Worm (Caenorhabditis elegans): Measurements from ENCODE around the gene gpa-5.

The gpa-5 gene

DNA sequence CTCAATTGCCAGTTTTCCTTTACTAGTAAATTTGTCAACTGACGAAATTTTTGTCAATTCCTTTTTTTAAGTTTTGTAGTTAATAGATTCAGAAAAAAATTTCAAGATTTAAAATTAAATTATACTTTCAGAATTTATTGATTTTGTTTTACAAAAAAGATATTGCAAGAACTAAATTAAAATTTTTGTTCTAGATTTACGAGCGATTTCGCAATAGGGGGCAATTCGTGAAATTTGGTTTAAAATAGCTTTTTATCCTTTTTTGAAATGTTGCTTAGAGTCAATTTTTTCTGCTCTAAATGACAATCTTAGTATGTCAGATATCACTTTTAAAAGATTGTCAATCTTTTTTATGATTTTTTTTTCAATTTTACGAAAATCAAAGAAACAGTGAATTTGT is 35.4 kb downstream of the gpa-5 start:
- TF ChIP-seq flt-1 (GFP tag; IDR thresholded peaks at IDR 0.05), result no peak
- no peak for TF ChIP-seq hmg-4 (GFP tag; optimal IDR thresholded peaks at IDR 0.05)
- TF ChIP-seq hnd-1 (tag; optimal IDR thresholded peaks at IDR 0.05), result no peak
- TF ChIP-seq hmbx-1 (tag; optimal IDR thresholded peaks at IDR 0.05), result no peak
- no peak for TF ChIP-seq ceh-13 (GFP tag; optimal IDR thresholded peaks at IDR 0.05)
- TF ChIP-seq ama-1 (optimal IDR thresholded peaks at IDR 0.05), result no peak
- no peak for TF ChIP-seq B0310.2 (tag; optimal IDR thresholded peaks at IDR 0.05)
- TF ChIP-seq F13C5.2 (tag; optimal IDR thresholded peaks at IDR 0.05), result no peak
- no peak for TF ChIP-seq tbx-11 (GFP tag; IDR thresholded peaks at IDR 0.05)
- no peak for TF ChIP-seq aly-1 (tag; optimal IDR thresholded peaks at IDR 0.05)
- no peak for TF ChIP-seq pes-1 (GFP tag; IDR thresholded peaks at IDR 0.05)
- TF ChIP-seq ets-7 (tag; optimal IDR thresholded peaks at IDR 0.05), result no peak
- TF ChIP-seq ceh-36 (tag; optimal IDR thresholded peaks at IDR 0.05), result no peak
- TF ChIP-seq scrt-1 (GFP tag; IDR thresholded peaks at IDR 0.05), result no peak
- no peak for TF ChIP-seq sea-1 (GFP tag; conservative IDR thresholded peaks at IDR 0.05)
- no peak for TF ChIP-seq tbx-37 (GFP tag; conservative IDR thresholded peaks at IDR 0.05)
- no peak for TF ChIP-seq tra-4 (tag; optimal IDR thresholded peaks at IDR 0.05)

DNA sequence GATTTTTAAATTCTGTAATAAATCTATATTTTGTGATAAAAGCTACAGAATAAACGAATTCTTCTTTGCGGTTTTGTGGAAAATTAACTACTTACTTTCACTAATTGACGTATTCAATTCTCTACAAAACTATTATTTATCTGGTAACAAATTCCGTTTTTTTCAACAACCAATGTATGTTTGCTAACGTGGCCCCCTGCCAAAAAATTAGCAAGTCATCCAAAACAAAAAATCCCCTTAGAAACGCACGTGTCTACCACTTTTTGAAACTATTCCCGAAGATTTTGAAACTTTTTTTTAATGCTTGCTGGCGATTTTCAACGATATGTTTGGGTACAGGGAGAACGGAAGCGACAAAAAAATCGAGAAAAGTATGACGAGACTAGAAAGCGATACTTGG is 35.9 kb downstream of the gpa-5 start, which contains the start of gene F49H12.2:
Gene F49H12.2 (plus strand): TSS at position 301 of the 400 bp plus-strand sequence.
- TF ChIP-seq ceh-13 (GFP tag; optimal IDR thresholded peaks at IDR 0.05) (no peak), sea-1 (GFP tag; conservative IDR thresholded peaks at IDR 0.05) (no peak), ceh-36 (tag; optimal IDR thresholded peaks at IDR 0.05) (no peak), hmg-4 (GFP tag; optimal IDR thresholded peaks at IDR 0.05) (no peak), aly-1 (tag; optimal IDR thresholded peaks at IDR 0.05) (no peak), scrt-1 (GFP tag; IDR thresholded peaks at IDR 0.05) (no peak), hnd-1 (tag; optimal IDR thresholded peaks at IDR 0.05) (no peak)

DNA sequence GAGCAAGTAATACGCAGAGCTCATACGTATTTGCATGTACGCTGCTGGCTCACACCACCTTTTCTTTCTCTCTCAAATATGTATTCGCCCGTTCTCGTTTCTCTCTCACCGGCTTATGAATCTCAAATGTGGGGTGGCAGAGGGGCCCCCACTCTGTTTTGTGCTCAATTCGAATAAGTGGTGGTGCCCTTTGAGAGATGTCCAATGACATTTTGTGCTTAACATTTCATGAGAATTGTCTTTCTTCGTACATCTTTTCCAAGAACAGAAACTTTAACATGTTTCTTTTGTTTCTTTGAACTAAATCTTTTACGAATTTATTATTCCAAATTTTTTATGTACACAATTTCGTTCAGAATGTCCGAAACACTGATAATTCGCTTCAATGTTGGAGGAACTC is 36.8 kb downstream of the gpa-5 start, which contains the start of gene F49H12.3:
Gene F49H12.3 (plus strand): TSS at position 357 of the 400 bp plus-strand sequence.
- TF ChIP-seq ceh-36 (tag; optimal IDR thresholded peaks at IDR 0.05) (no peak), tra-4 (tag; optimal IDR thresholded peaks at IDR 0.05) (no peak), ama-1 (optimal IDR thresholded peaks at IDR 0.05) (no peak), pes-1 (GFP tag; IDR thresholded peaks at IDR 0.05) (no peak)

DNA sequence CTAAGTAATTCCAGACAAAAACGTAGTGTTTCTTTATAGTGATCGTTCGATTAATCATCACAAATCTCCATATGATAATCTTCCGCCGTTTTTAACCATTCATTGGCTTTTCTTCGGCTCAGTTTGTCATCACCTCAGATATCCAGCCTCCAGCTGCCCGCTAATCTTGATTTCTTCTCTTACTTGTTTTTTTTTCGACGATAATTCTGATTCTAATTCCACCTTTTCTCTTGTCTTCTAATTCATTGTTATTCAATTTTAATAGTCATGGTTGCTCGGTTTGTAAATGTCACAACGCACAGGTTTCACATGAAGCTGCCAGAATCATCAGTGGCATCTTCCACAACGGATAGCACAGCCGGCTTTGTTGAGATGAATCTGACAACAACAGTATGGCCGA is 41.3 kb downstream of the gpa-5 start, which contains the start of gene F49H12.4:
Gene F49H12.4 (plus strand): TSS at position 301 of the 400 bp plus-strand sequence.
- TF ChIP-seq sea-1 (GFP tag; conservative IDR thresholded peaks at IDR 0.05) (no peak), tbx-11 (GFP tag; IDR thresholded peaks at IDR 0.05) (no peak)

DNA sequence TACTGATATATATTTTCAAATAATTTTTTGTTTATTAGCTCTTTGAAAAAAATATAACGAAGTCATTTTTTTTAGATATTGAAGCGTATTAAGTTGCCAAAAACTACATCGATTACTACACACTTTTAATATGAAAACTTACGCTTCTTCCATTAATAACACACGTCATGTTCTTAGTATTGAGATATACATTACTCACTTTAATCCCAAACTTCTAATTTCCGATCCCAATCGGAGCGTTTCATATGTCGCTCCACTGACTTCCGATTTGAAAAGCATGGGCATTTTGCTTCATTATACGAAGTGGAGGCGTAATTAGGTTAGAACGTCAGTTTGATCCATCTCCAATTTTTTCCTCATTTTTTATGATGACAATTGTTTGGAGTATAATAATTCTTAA is 42.0 kb downstream of the gpa-5 start:
- TF ChIP-seq tbx-11 (GFP tag; IDR thresholded peaks at IDR 0.05) (no peak), ceh-36 (tag; optimal IDR thresholded peaks at IDR 0.05) (no peak), B0310.2 (tag; optimal IDR thresholded peaks at IDR 0.05) (no peak), tra-4 (tag; optimal IDR thresholded peaks at IDR 0.05) (no peak), ets-7 (tag; optimal IDR thresholded peaks at IDR 0.05) (no peak), ama-1 (optimal IDR thresholded peaks at IDR 0.05) (no peak), sea-1 (GFP tag; conservative IDR thresholded peaks at IDR 0.05) (no peak), flt-1 (GFP tag; IDR thresholded peaks at IDR 0.05) (no peak), F13C5.2 (tag; optimal IDR thresholded peaks at IDR 0.05) (no peak), aly-1 (tag; optimal IDR thresholded peaks at IDR 0.05) (no peak), hnd-1 (tag; optimal IDR thresholded peaks at IDR 0.05) (no peak), hmg-4 (GFP tag; optimal IDR thresholded peaks at IDR 0.05) (no peak), scrt-1 (GFP tag; IDR thresholded peaks at IDR 0.05) (no peak), ceh-13 (GFP tag; optimal IDR thresholded peaks at IDR 0.05) (no peak), pes-1 (GFP tag; IDR thresholded peaks at IDR 0.05) (no peak), tbx-37 (GFP tag; conservative IDR thresholded peaks at IDR 0.05) (no peak), hmbx-1 (tag; optimal IDR thresholded peaks at IDR 0.05) (no peak)

DNA sequence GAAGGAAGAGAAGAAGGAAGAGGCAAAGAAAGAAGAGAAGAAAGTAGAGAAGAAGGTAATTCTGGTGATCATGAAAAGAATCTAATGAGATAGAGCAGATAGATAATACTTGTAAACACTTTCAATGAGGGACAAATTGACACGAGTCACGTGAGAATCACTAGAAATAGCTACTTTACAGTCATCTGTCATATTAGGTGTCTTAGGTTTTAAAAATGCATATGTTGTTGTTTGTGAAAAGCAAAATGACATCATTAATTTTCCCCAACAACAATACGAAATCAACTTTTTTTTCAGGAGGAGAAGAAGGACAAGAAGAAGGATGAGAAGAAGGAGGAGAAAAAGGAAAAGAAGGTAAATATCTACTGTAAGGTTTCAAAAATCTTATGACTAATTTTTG is 45.7 kb downstream of the gpa-5 start:
- no peak for TF ChIP-seq ceh-36 (tag; optimal IDR thresholded peaks at IDR 0.05)
- no peak for TF ChIP-seq hmbx-1 (tag; optimal IDR thresholded peaks at IDR 0.05)
- TF ChIP-seq hnd-1 (tag; optimal IDR thresholded peaks at IDR 0.05), result no peak
- no peak for TF ChIP-seq tra-4 (tag; optimal IDR thresholded peaks at IDR 0.05)
- no peak for TF ChIP-seq hmg-4 (GFP tag; optimal IDR thresholded peaks at IDR 0.05)
- no peak for TF ChIP-seq ceh-13 (GFP tag; optimal IDR thresholded peaks at IDR 0.05)
- no peak for TF ChIP-seq flt-1 (GFP tag; IDR thresholded peaks at IDR 0.05)
- TF ChIP-seq tbx-11 (GFP tag; IDR thresholded peaks at IDR 0.05), result no peak

DNA sequence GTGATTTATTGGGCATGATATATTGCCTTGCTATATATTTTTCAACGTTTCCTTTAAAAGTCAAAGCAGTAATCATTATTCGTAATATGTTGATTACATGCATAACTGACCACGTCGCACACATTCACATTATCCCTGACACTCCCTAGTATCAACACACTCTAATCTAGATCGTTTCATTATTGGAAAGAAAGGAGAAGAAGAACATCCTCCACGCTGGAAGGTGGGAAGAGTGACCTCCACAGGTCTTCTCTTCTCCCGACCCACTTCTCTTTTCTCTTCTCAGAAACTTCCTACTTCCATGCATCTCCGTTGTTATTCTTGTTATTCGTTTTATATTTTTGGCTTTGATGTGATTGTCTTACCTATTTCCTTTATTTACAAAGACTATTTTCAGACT is 46.8 kb downstream of the gpa-5 start, which contains the start of gene txdc-12.2:
Gene txdc-12.2 (plus strand): TSS at position 396 of the 400 bp plus-strand sequence.
- no peak for TF ChIP-seq tbx-37 (GFP tag; conservative IDR thresholded peaks at IDR 0.05)
- TF ChIP-seq ama-1 (optimal IDR thresholded peaks at IDR 0.05), result no peak
- no peak for TF ChIP-seq pes-1 (GFP tag; IDR thresholded peaks at IDR 0.05)
- TF ChIP-seq ceh-36 (tag; optimal IDR thresholded peaks at IDR 0.05), result no peak
- no peak for TF ChIP-seq B0310.2 (tag; optimal IDR thresholded peaks at IDR 0.05)
- no peak for TF ChIP-seq ets-7 (tag; optimal IDR thresholded peaks at IDR 0.05)
- TF ChIP-seq sea-1 (GFP tag; conservative IDR thresholded peaks at IDR 0.05), result no peak
- TF ChIP-seq scrt-1 (GFP tag; IDR thresholded peaks at IDR 0.05), result no peak

DNA sequence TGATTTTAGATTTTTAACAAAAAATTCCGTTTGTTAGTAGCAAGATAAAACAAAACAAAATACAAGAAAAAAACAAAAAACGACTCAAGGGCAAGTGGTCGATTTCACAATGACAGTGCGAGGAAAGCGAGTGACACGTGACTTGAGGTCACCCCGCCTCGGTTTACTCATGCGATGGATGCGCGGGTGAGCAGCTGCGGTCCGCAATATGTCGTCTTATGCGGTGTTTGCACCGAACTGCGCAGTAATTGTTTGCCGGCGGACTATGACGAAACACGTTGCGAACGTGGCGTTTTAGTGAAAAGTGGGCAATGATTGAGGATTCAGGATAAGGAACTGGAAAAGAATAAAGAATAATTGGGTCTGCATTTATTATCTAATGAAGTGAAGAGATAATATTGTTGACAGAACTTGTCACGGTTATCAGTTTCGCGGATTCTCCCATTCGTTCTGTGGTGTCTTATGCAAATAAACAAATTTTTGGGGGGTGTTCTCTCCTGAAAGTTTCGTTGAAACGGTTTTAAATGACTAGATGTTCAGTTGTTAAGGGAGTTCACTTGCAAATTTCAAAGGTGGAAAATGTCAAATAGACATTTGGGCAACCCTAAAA is 49.4 kb downstream of the gpa-5 start:
- TF ChIP-seq ama-1 (optimal IDR thresholded peaks at IDR 0.05) (no peak), pes-1 (GFP tag; IDR thresholded peaks at IDR 0.05) (no peak), hmg-4 (GFP tag; optimal IDR thresholded peaks at IDR 0.05) (peak; percentile 38), ets-7 (tag; optimal IDR thresholded peaks at IDR 0.05) (no peak), flt-1 (GFP tag; IDR thresholded peaks at IDR 0.05) (no peak), aly-1 (tag; optimal IDR thresholded peaks at IDR 0.05) (no peak), F13C5.2 (tag; optimal IDR thresholded peaks at IDR 0.05) (peak; percentile 63)

Measured in whole organism, early embryonic.